Worm (Caenorhabditis elegans): ENCODE measurements around the gene col-84.

col-84 gene

DNA sequence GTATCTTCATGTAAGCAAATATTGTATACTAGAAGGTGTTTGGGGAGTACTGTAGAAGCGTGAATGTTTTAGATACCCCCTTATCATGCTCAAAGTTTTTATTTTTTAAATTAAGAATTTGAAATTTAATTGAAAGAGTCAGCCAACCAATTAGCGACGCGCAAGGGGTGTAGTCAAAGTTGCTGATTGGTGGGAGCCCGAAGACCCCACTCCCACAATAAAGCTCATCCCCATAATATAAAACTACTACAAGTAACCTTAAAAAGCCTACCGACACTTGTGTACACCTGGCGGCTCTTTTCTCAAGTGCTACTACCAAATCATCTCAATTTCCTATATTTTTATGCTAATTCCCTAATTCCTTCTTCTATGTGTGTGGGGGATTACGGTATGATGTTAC lies 31.4 kb downstream of the col-84 start (continued):
- no peak for TF ChIP-seq die-1 (tag; optimal IDR thresholded peaks at IDR 0.05)

DNA sequence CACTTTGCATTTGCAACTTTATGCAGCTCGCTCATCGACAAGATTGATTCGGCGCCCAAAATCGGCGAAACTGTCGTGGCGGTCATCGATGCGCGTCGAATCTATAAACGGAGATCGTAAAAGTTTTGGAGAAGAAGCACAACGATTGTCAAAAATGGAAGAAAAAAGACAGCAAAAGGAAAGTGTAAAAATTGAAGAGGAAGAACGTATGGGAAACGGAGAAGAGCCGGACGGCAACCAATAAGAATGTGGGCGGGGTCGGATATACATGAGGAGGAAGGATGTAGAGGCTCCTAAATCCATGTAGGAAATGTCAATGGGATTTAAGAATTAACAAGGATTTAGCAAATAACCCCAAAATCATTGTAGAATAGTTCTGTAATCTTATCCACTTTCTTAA lies 32.8 kb downstream of the col-84 start, which contains the start of gene vab-23:
Gene vab-23 (minus strand): TSS at position 101 of the 400 bp plus-strand sequence.
- TF ChIP-seq D2030.7 (GFP tag; IDR thresholded peaks at IDR 0.05): no peak
- TF ChIP-seq hrde-1 (tag; optimal IDR thresholded peaks at IDR 0.05; ENCODE audit: borderline replicate concordance): no peak
- no peak for TF ChIP-seq nfya-2 (GFP tag; IDR thresholded peaks at IDR 0.05)
- TF ChIP-seq rcor-1 (GFP tag; IDR thresholded peaks at IDR 0.05): no peak
- no peak for TF ChIP-seq K11D2.4 (GFP tag; IDR thresholded peaks at IDR 0.05)
- no peak for TF ChIP-seq B0019.2 (GFP tag; conservative IDR thresholded peaks at IDR 0.05)
- TF ChIP-seq T07F8.4 (tag; optimal IDR thresholded peaks at IDR 0.05): no peak
- no peak for TF ChIP-seq C06A6.2 (GFP tag; conservative IDR thresholded peaks at IDR 0.05)
- no peak for TF ChIP-seq F57C9.4 (tag; optimal IDR thresholded peaks at IDR 0.05)
- no peak for TF ChIP-seq ztf-3 (GFP tag; optimal IDR thresholded peaks at IDR 0.05)
- TF ChIP-seq pbrm-1 (GFP tag; IDR thresholded peaks at IDR 0.05): no peak
- no peak for TF ChIP-seq ccch-3 (GFP tag; optimal IDR thresholded peaks at IDR 0.05)

DNA sequence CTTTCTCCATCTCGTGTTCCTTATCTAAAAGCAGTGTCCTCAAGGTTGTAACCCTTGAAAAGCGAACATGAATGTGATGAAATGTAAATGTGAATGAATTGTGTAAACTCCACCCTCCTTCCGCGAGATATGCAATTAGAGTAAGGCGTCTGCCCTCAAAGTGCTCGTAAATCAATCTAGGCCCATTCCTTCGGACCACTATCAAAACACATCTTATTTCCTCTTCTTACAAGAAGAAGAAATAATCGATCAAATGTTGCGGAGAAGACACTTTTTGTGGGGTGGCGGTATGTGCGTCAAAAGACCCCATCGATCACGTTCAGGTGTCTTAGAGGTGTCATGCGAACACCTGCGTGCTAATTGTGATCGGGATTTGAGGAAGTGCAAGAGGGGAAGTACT lies 33.9 kb downstream of the col-84 start:
- TF ChIP-seq ceh-27 (GFP tag; optimal IDR thresholded peaks at IDR 0.05) (no peak), ccch-3 (GFP tag; optimal IDR thresholded peaks at IDR 0.05) (no peak), pha-4 (tag; optimal IDR thresholded peaks at IDR 0.05) (no peak), K11D2.4 (GFP tag; IDR thresholded peaks at IDR 0.05) (no peak), nfya-1 (tag; optimal IDR thresholded peaks at IDR 0.05; ENCODE audit: borderline replicate concordance, insufficient read depth) (no peak), T07F8.4 (tag; optimal IDR thresholded peaks at IDR 0.05) (no peak), hlh-26 (GFP tag; conservative IDR thresholded peaks at IDR 0.05) (no peak), aptf-3 (GFP tag; IDR thresholded peaks at IDR 0.05) (no peak), madf-10 (tag; optimal IDR thresholded peaks at IDR 0.05) (no peak), Y95B8A.8 (GFP tag; IDR thresholded peaks at IDR 0.05) (no peak), ceh-100 (GFP tag; IDR thresholded peaks at IDR 0.05) (no peak), tbx-9 (tag; optimal IDR thresholded peaks at IDR 0.05; ENCODE audit: borderline replicate concordance) (no peak), attf-3 (GFP tag; conservative IDR thresholded peaks at IDR 0.05) (no peak), rpc-1 (optimal IDR thresholded peaks at IDR 0.05) (no peak), rpc-1 (tag; optimal IDR thresholded peaks at IDR 0.05) (no peak), B0336.3 (GFP tag; IDR thresholded peaks at IDR 0.05) (no peak), cebp-1 (GFP tag; IDR thresholded peaks at IDR 0.05) (no peak), cebp-1 (tag; optimal IDR thresholded peaks at IDR 0.05) (no peak), let-526 (GFP tag; IDR thresholded peaks at IDR 0.05) (no peak), Y53G8AR.9 (GFP tag; conservative IDR thresholded peaks at IDR 0.05) (no peak), tbp1 (GFP tag; optimal IDR thresholded peaks at IDR 0.05) (no peak), B0019.2 (GFP tag; conservative IDR thresholded peaks at IDR 0.05) (no peak)

DNA sequence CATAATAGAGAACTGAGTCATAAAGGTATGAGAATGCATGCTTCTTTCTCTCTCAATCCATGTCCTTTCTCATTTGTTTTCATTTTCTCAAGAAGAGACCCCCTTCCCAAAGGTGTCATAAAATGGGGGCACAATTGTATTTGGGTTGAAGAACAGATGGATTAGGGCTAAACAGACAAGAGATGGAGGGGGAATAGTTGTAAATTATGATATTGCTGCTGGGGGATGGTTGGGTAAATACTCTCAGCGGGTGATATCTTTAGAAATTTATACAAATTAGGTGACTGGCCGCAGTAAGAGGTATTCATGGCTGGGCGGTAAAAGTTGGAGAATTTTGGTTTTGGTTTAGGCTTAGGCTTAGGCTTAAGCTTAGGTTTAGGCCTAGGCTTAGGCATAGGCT lies 36.7 kb downstream of the col-84 start:
- no peak for TF ChIP-seq Y79H2A.3 (GFP tag; conservative IDR thresholded peaks at IDR 0.05)
- no peak for TF ChIP-seq ceh-100 (GFP tag; IDR thresholded peaks at IDR 0.05)
- no peak for TF ChIP-seq Y53F4B.3 (GFP tag; IDR thresholded peaks at IDR 0.05)
- TF ChIP-seq cebp-1 (GFP tag; IDR thresholded peaks at IDR 0.05): no peak
- no peak for TF ChIP-seq cebp-1 (tag; optimal IDR thresholded peaks at IDR 0.05)
- no peak for TF ChIP-seq let-526 (GFP tag; IDR thresholded peaks at IDR 0.05)
- TF ChIP-seq die-1 (tag; optimal IDR thresholded peaks at IDR 0.05): no peak
- TF ChIP-seq Y53G8AR.9 (GFP tag; conservative IDR thresholded peaks at IDR 0.05): no peak
- no peak for TF ChIP-seq egl-18 (GFP tag; IDR thresholded peaks at IDR 0.05)
- no peak for TF ChIP-seq F10E7.11 (tag; optimal IDR thresholded peaks at IDR 0.05)
- TF ChIP-seq nhr-120 (GFP tag; IDR thresholded peaks at IDR 0.05): no peak
- TF ChIP-seq mes-4 (tag; optimal IDR thresholded peaks at IDR 0.05): no peak
- TF ChIP-seq ccch-3 (GFP tag; optimal IDR thresholded peaks at IDR 0.05): no peak
